Fruit fly (Drosophila melanogaster) whole organism, prepupa: ENCODE results near the gene sip3.

ENCODE experiments used
- Blimp-1 ChIP-seq: fragments of 200-800 bp; sonication (Bioruptor generic); optimal IDR thresholded peaks from 3 replicates; lab custom pipeline; 2017; ENCODE audit warnings: missing biosample characterization, missing genetic modification characterization, mild to moderate bottlenecking, moderate library complexity, missing genetic modification reagents
- CG32006 ChIP-seq: fragments of 200-800 bp; sonication (Bioruptor generic); optimal IDR thresholded peaks from 3 replicates; lab custom pipeline; 2017; ENCODE audit warnings: missing biosample characterization, mild to moderate bottlenecking, missing genetic modification characterization
- CG6854 ChIP-seq: fragments of 200-800 bp; sonication (Bioruptor generic); optimal IDR thresholded peaks from 2 replicates; lab custom pipeline; 2017; ENCODE audit warnings: missing biosample characterization, mild to moderate bottlenecking, missing genetic modification characterization
- Ets21C ChIP-seq: fragments of 200-800 bp; sonication (Bioruptor generic); optimal IDR thresholded peaks from 3 replicates; lab custom pipeline; 2016; ENCODE audit warnings: missing biosample characterization, missing genetic modification characterization
- Hr38 ChIP-seq: sonication (Bioruptor generic); optimal IDR thresholded peaks from 2 replicates; lab custom pipeline; 2016; ENCODE audit warnings: missing biosample characterization, missing genetic modification characterization
- Hr4 ChIP-seq: fragments of 200-800 bp; sonication (Bioruptor generic); optimal IDR thresholded peaks from 3 replicates; lab custom pipeline; 2016; ENCODE audit warnings: missing biosample characterization, missing genetic modification characterization
- Sox102F ChIP-seq: fragments of 200-800 bp; sonication (Bioruptor generic); optimal IDR thresholded peaks from 2 replicates; lab custom pipeline; 2016; ENCODE audit warnings: missing biosample characterization, mild to moderate bottlenecking, missing genetic modification characterization
- dac ChIP-seq: fragments of 200-800 bp; sonication (Bioruptor generic); optimal IDR thresholded peaks from 2 replicates; lab custom pipeline; 2017; ENCODE audit warnings: missing biosample characterization, mild to moderate bottlenecking, missing genetic modification characterization
- dsx ChIP-seq: fragments of 200-800 bp; optimal IDR thresholded peaks from 3 replicates; lab custom pipeline; 2019; ENCODE audit warnings: missing biosample characterization, mild to moderate bottlenecking, missing genetic modification characterization, moderate library complexity; ENCODE audit not compliant: poor library complexity, severe bottlenecking
- eg ChIP-seq: fragments of 200-800 bp; sonication (Bioruptor generic); IDR thresholded peaks from 3 replicates; pipeline ENCODE4 v1.3.6; 2022; ENCODE audit warnings: missing biosample characterization, missing genetic modification characterization
- fd85E ChIP-seq: fragments of 200-800 bp; sonication (Bioruptor generic); optimal IDR thresholded peaks from 3 replicates; lab custom pipeline; 2016; ENCODE audit warnings: missing biosample characterization, missing genetic modification characterization
- net ChIP-seq: fragments of 200-800 bp; sonication (Bioruptor generic); optimal IDR thresholded peaks from 3 replicates; lab custom pipeline; 2016; ENCODE audit warnings: missing biosample characterization, missing genetic modification characterization
- vri ChIP-seq: fragments of 200-800 bp; sonication (Bioruptor generic); optimal IDR thresholded peaks from 3 replicates; lab custom pipeline; 2016; ENCODE audit warnings: missing biosample characterization, mild to moderate bottlenecking, missing genetic modification characterization

dm6 chr3R:31724136-31724535, 47.9 kb upstream of the sip3 start:
- no peak for TF ChIP-seq Blimp-1 (GFP tag; lab: Kevin White, UChicago)
- TF ChIP-seq Hr38 (GFP tag; lab: Kevin White, UChicago), result no peak
- TF ChIP-seq Sox102F, result no peak
- TF ChIP-seq vri (GFP tag; lab: Kevin White, UChicago), result no peak
- no peak for TF ChIP-seq CG6854 (GFP tag; lab: Kevin White, UChicago)
- TF ChIP-seq fd85E (GFP tag; lab: Kevin White, UChicago), result no peak
- TF ChIP-seq eg (GFP tag; lab: Robert Waterston, UW), result no peak
- no peak for TF ChIP-seq dac (GFP tag; lab: Kevin White, UChicago)
- peak; percentile 57 for TF ChIP-seq Hr4 (GFP tag; lab: Kevin White, UChicago)
- TF ChIP-seq net, result no peak
- no peak for TF ChIP-seq Ets21C (GFP tag; lab: Kevin White, UChicago)
- TF ChIP-seq dsx (GFP tag; lab: Kevin White, UChicago), result no peak
- TF ChIP-seq CG32006 (GFP tag; lab: Kevin White, UChicago), result peak; percentile 52
